Worm (Caenorhabditis elegans) whole organism, L1 larva: ENCODE measurements around the gene F40F4.7.

Experiments used
- fos-1 ChIP-seq: fragments of 150-350 bp; optimal IDR thresholded peaks from 2 replicates; lab custom pipeline; 2014; ENCODE audit warnings: missing biosample characterization, missing genetic modification characterization
- unc-130 ChIP-seq: fragments of 150-350 bp; optimal IDR thresholded peaks from 2 replicates; lab custom pipeline; 2017; ENCODE audit warnings: missing biosample characterization, missing genetic modification characterization, inconsistent platforms

ce11 chrX:3226348-3227229 is 19.1 kb downstream of the F40F4.7 start:
- no peak for TF ChIP-seq unc-130 (tag; lab: Kevin White, UChicago)
- no peak for TF ChIP-seq fos-1
